Fruit fly (Drosophila melanogaster): ENCODE measurements around the gene CG3402.

The CG3402 gene

dm6 chr3L:616482-617148 is 36.1 kb downstream of the CG3402 start (continued):
- TF ChIP-seq Trl (optimal IDR thresholded peaks at IDR 0.05): peak; percentile 80 to 97
- peak; percentile 42 for TF ChIP-seq Trl (GFP tag; optimal IDR thresholded peaks at IDR 0.05)
- no peak for TF ChIP-seq cad (GFP tag; optimal IDR thresholded peaks at IDR 0.05)
- peak; percentile 43; the same call in 1 of the 3 replicates for TF ChIP-seq zfh1 (GFP tag; IDR thresholded peaks at IDR 0.05)
- peak; percentile 98 for TF ChIP-seq mirr (GFP tag; optimal IDR thresholded peaks at IDR 0.05)
- TF ChIP-seq jumu (GFP tag; optimal IDR thresholded peaks at IDR 0.05): no peak
- TF ChIP-seq pho (GFP tag; optimal IDR thresholded peaks at IDR 0.05): no peak
- peak; percentile 62 for TF ChIP-seq CG13894 (tag; optimal IDR thresholded peaks at IDR 0.05)
- TF ChIP-seq CG18599 (GFP tag; optimal IDR thresholded peaks at IDR 0.05): peak; percentile 14
- TF ChIP-seq crol (GFP tag; IDR thresholded peaks at IDR 0.05): peak; percentile 96
- TF ChIP-seq Poxn (GFP tag; IDR thresholded peaks at IDR 0.05): no peak
- TF ChIP-seq CG15479 (GFP tag; optimal IDR thresholded peaks at IDR 0.05): peak; percentile 32
- TF ChIP-seq CG4820 (GFP tag; optimal IDR thresholded peaks at IDR 0.05): no peak
- no peak for TF ChIP-seq her (GFP tag; optimal IDR thresholded peaks at IDR 0.05)
- TF ChIP-seq trem (tag; optimal IDR thresholded peaks at IDR 0.05): no peak
- no peak for TF ChIP-seq nom (GFP tag; optimal IDR thresholded peaks at IDR 0.05)
- TF ChIP-seq Dbx (GFP tag; IDR thresholded peaks at IDR 0.05): no peak
- TF ChIP-seq CG17829 (tag; optimal IDR thresholded peaks at IDR 0.05): no peak
- no peak for TF ChIP-seq ems (GFP tag; optimal IDR thresholded peaks at IDR 0.05)
- TF ChIP-seq kah (GFP tag; optimal IDR thresholded peaks at IDR 0.05): no peak
- TF ChIP-seq CG18764 (GFP tag; optimal IDR thresholded peaks at IDR 0.05): no peak
- no peak for TF ChIP-seq CG6254 (GFP tag; optimal IDR thresholded peaks at IDR 0.05)
- peak in 1 of 2 experiments; percentile 80 for TF ChIP-seq Hr78 (GFP tag; optimal IDR thresholded peaks at IDR 0.05)
- TF ChIP-seq CG3065 (GFP tag; optimal IDR thresholded peaks at IDR 0.05): no peak
- TF ChIP-seq CG10267 (tag; optimal IDR thresholded peaks at IDR 0.05): no peak
- TF ChIP-seq Ets97D (GFP tag; optimal IDR thresholded peaks at IDR 0.05): no peak
- no peak for TF ChIP-seq CG12744 (GFP tag; optimal IDR thresholded peaks at IDR 0.05)
- TF ChIP-seq wdn (GFP tag; IDR thresholded peaks at IDR 0.05): no peak
- no peak for TF ChIP-seq org-1 (GFP tag; optimal IDR thresholded peaks at IDR 0.05)
- TF ChIP-seq chinmo (GFP tag; IDR thresholded peaks at IDR 0.05; ENCODE audit: partially characterized antibody): peak; percentile 97
- TF ChIP-seq Six4 (GFP tag; optimal IDR thresholded peaks at IDR 0.05): no peak
- no peak for TF ChIP-seq Dfd (GFP tag; optimal IDR thresholded peaks at IDR 0.05)
- TF ChIP-seq CG12769 (tag; optimal IDR thresholded peaks at IDR 0.05): peak; percentile 73
- no peak for TF ChIP-seq MTF-1 (GFP tag; optimal IDR thresholded peaks at IDR 0.05; ENCODE audit: borderline replicate concordance)
- TF ChIP-seq sima (GFP tag; optimal IDR thresholded peaks at IDR 0.05): no peak
- no peak for TF ChIP-seq CG4854 (GFP tag; optimal IDR thresholded peaks at IDR 0.05)
- TF ChIP-seq ssp (GFP tag; IDR thresholded peaks at IDR 0.05): no peak
- TF ChIP-seq cas (GFP tag; IDR thresholded peaks at IDR 0.05): no peak
- no peak for TF ChIP-seq CG11696 (GFP tag; IDR thresholded peaks at IDR 0.05)
- TF ChIP-seq Doc2 (GFP tag; IDR thresholded peaks at IDR 0.05): no peak
- no peak for TF ChIP-seq CG17612 (GFP tag; IDR thresholded peaks at IDR 0.05)
- peak; percentile 88 for TF ChIP-seq CG6175 (GFP tag; IDR thresholded peaks at IDR 0.05)
- TF ChIP-seq CG3726 (GFP tag; IDR thresholded peaks at IDR 0.05): no peak
- no peak for TF ChIP-seq TFAM (GFP tag; optimal IDR thresholded peaks at IDR 0.05)
- TF ChIP-seq usp (GFP tag; optimal IDR thresholded peaks at IDR 0.05): no peak
- no peak for TF ChIP-seq fru (optimal IDR thresholded peaks at IDR 0.05)
- TF ChIP-seq CG14050 (GFP tag; IDR thresholded peaks at IDR 0.05): no peak
- TF ChIP-seq row (GFP tag; IDR thresholded peaks at IDR 0.05): peak; percentile 17; the same call in 1 of the 3 replicates
- no peak for TF ChIP-seq CG4617 (GFP tag; optimal IDR thresholded peaks at IDR 0.05; ENCODE audit: borderline replicate concordance)
- TF ChIP-seq CG3995 (GFP tag; optimal IDR thresholded peaks at IDR 0.05): no peak
- TF ChIP-seq CG10366 (GFP tag; IDR thresholded peaks at IDR 0.05): no peak
- TF ChIP-seq CG1647 (GFP tag; optimal IDR thresholded peaks at IDR 0.05): no peak

Data from whole organism, embryonic.